Worm (Caenorhabditis elegans): Measurements from ENCODE around the gene ruvb-1.

DNA sequence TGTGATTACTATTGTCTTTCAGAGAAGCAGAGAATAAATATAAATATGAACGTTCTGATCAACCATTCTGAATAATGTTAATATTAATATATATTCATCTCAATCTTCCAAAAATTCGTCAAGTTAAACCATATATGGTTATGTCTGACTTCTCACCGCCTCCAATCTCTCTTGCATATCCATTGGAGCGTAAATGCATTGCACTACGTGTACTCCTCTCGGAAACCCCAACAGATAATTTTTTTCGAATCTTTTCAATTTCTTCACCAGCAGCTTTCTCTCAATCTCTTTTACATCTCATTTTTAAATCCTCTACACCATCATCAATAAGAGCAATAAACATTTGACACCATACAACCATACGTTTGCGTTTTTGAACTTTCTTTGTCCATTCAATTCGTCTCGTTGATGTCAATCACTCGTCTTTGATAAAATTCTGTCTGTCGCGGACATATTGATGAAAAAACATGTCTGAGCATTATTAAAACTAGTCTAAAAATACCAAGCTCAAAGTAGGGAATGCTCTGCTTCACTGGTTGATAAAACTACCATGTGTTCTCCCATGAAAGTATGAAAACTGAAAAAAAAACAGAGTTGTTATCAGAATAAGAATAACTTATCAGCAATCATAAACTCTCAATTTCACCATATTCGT lies 22.8 kb upstream of the ruvb-1 start:
- TF ChIP-seq pha-4 (tag; optimal IDR thresholded peaks at IDR 0.05): no peak
- no peak for TF ChIP-seq tbx-2 (tag; optimal IDR thresholded peaks at IDR 0.05)
- peak; percentile 20 for TF ChIP-seq unc-55 (GFP tag; optimal IDR thresholded peaks at IDR 0.05)
- no peak for TF ChIP-seq lim-6 (tag; optimal IDR thresholded peaks at IDR 0.05)
- TF ChIP-seq fax-1 (tag; optimal IDR thresholded peaks at IDR 0.05): no peak
- no peak for TF ChIP-seq eyg-1 (tag; optimal IDR thresholded peaks at IDR 0.05)
- TF ChIP-seq nhr-11 (tag; optimal IDR thresholded peaks at IDR 0.05): no peak
- no peak for TF ChIP-seq ceh-30 (tag; optimal IDR thresholded peaks at IDR 0.05)
- no peak for TF ChIP-seq che-1 (tag; optimal IDR thresholded peaks at IDR 0.05)
- no peak for TF ChIP-seq F13H6.1 (tag; optimal IDR thresholded peaks at IDR 0.05)
- TF ChIP-seq hlh-6 (tag; optimal IDR thresholded peaks at IDR 0.05): no peak
- TF ChIP-seq sdc-2 (tag; optimal IDR thresholded peaks at IDR 0.05): no peak
- TF ChIP-seq tbx-7 (tag; optimal IDR thresholded peaks at IDR 0.05): no peak
